Fruit fly (Drosophila melanogaster): ENCODE measurements around the gene CG14662.

The CG14662 gene

dm6 chr3R:4975315-4975777 is 8.7 kb downstream of the CG14662 start (continued):
- no peak for TF ChIP-seq Trl (optimal IDR thresholded peaks at IDR 0.05)
- no peak for TF ChIP-seq Trl (GFP tag; optimal IDR thresholded peaks at IDR 0.05)
- peak; percentile 82 for TF ChIP-seq CG10543 (GFP tag; optimal IDR thresholded peaks at IDR 0.05)
- TF ChIP-seq CG7556 (GFP tag; optimal IDR thresholded peaks at IDR 0.05), result no peak
- no peak for TF ChIP-seq pho (GFP tag; optimal IDR thresholded peaks at IDR 0.05)
- 0 out of 2 replicates have a peak, but pooled peaks have one; percentile 29 for TF ChIP-seq CG32767 (GFP tag; IDR thresholded peaks at IDR 0.05)
- no peak; the same call in 1 of the 2 replicates for TF ChIP-seq Ada2b (GFP tag; IDR thresholded peaks at IDR 0.05)
- TF ChIP-seq CG11723 (GFP tag; optimal IDR thresholded peaks at IDR 0.05), result no peak
- no peak for TF ChIP-seq CG16813 (GFP tag; IDR thresholded peaks at IDR 0.05; ENCODE audit: partially characterized antibody)
- no peak for TF ChIP-seq CG11093 (GFP tag; IDR thresholded peaks at IDR 0.05)
- no peak for TF ChIP-seq cwo (GFP tag; optimal IDR thresholded peaks at IDR 0.05)
- TF ChIP-seq crol (GFP tag; IDR thresholded peaks at IDR 0.05), result peak; percentile 25; the same call in 1 of the 2 replicates
- TF ChIP-seq CG6689 (GFP tag; IDR thresholded peaks at IDR 0.05), result 0 out of 2 replicates have a peak, but pooled peaks have one; percentile 13
- no peak for TF ChIP-seq amos (GFP tag; IDR thresholded peaks at IDR 0.05; ENCODE audit: partially characterized antibody)
- TF ChIP-seq MTF-1 (GFP tag; optimal IDR thresholded peaks at IDR 0.05; ENCODE audit: borderline replicate concordance), result peak; percentile 78
- TF ChIP-seq ems (GFP tag; optimal IDR thresholded peaks at IDR 0.05), result no peak
- TF ChIP-seq tup (GFP tag; optimal IDR thresholded peaks at IDR 0.05), result no peak
- no peak for TF ChIP-seq slou (GFP tag; optimal IDR thresholded peaks at IDR 0.05)
- TF ChIP-seq Chrac-16 (GFP tag; optimal IDR thresholded peaks at IDR 0.05), result no peak
- TF ChIP-seq Oaz (GFP tag; IDR thresholded peaks at IDR 0.05), result no peak
- peak; percentile 7; the same call in 1 of the 2 replicates for TF ChIP-seq HLH3B (GFP tag; IDR thresholded peaks at IDR 0.05)
- peak; percentile 7 for TF ChIP-seq Deaf1 (tag; optimal IDR thresholded peaks at IDR 0.05)
- TF ChIP-seq Ets97D (GFP tag; optimal IDR thresholded peaks at IDR 0.05), result no peak
- TF ChIP-seq danr (GFP tag; IDR thresholded peaks at IDR 0.05), result no peak
- no peak for TF ChIP-seq Antp (GFP tag; optimal IDR thresholded peaks at IDR 0.05)
- no peak for TF ChIP-seq sc (optimal IDR thresholded peaks at IDR 0.05)
- no peak for TF ChIP-seq sc (GFP tag; optimal IDR thresholded peaks at IDR 0.05)
- TF ChIP-seq cg (GFP tag; optimal IDR thresholded peaks at IDR 0.05), result no peak
- no peak for TF ChIP-seq sima (GFP tag; optimal IDR thresholded peaks at IDR 0.05)
- peak; percentile 31; the same call in 1 of the 2 replicates for TF ChIP-seq CG10321 (GFP tag; IDR thresholded peaks at IDR 0.05)
- peak; percentile 32 for TF ChIP-seq sens (GFP tag)
- peak; percentile 27 for TF ChIP-seq CG15696 (tag; optimal IDR thresholded peaks at IDR 0.05)
- no peak for TF ChIP-seq chn (GFP tag; optimal IDR thresholded peaks at IDR 0.05)
- peak in 1 of 2 experiments; percentile 29 for TF ChIP-seq bsh (GFP tag; optimal IDR thresholded peaks at IDR 0.05)
- TF ChIP-seq Nf-YB (GFP tag; optimal IDR thresholded peaks at IDR 0.05), result peak; percentile 30
- peak; percentile 49 for TF ChIP-seq unpg (GFP tag; optimal IDR thresholded peaks at IDR 0.05)
- TF ChIP-seq CG8290 (GFP tag; optimal IDR thresholded peaks at IDR 0.05), result no peak
- TF ChIP-seq CG8290 (tag; optimal IDR thresholded peaks at IDR 0.05), result peak in 1 of 2 experiments; percentile 31
- TF ChIP-seq ash1 (GFP tag; optimal IDR thresholded peaks at IDR 0.05), result no peak
- peak; percentile 27 for TF ChIP-seq HLHmδ (GFP tag; optimal IDR thresholded peaks at IDR 0.05)
- no peak for TF ChIP-seq mam (GFP tag; optimal IDR thresholded peaks at IDR 0.05)
- TF ChIP-seq wek (GFP tag; optimal IDR thresholded peaks at IDR 0.05), result peak; percentile 78
- no peak for TF ChIP-seq Hr3 (GFP tag; optimal IDR thresholded peaks at IDR 0.05)
- no peak for TF ChIP-seq Hand (GFP tag; optimal IDR thresholded peaks at IDR 0.05)
- no peak for TF ChIP-seq Eip74EF (GFP tag; optimal IDR thresholded peaks at IDR 0.05)
- no peak for TF ChIP-seq CG31224 (GFP tag; IDR thresholded peaks at IDR 0.05)
- TF ChIP-seq CG1792 (GFP tag; optimal IDR thresholded peaks at IDR 0.05), result no peak
- peak; percentile 9 for TF ChIP-seq CG15514 (GFP tag; optimal IDR thresholded peaks at IDR 0.05)
- no peak; the same call in 1 of the 2 replicates for TF ChIP-seq seq (GFP tag; IDR thresholded peaks at IDR 0.05)
- peak; percentile 8 for TF ChIP-seq CG17912 (GFP tag; optimal IDR thresholded peaks at IDR 0.05)
- peak; percentile 44; the same call in 1 of the 2 replicates for TF ChIP-seq chm (GFP tag; IDR thresholded peaks at IDR 0.05)
